Fruit fly (Drosophila melanogaster) whole organism, embryonic: Measurements from ENCODE around the gene Ada1-2.

Source experiments
- Antp ChIP-seq: fragments of 200-800 bp; sonication (Bioruptor generic); optimal IDR thresholded peaks from 3 replicates; lab custom pipeline; 2016; ENCODE audit warnings: missing biosample characterization, missing genetic modification characterization
- CG10209 ChIP-seq: fragments of 200-800 bp; sonication (Bioruptor generic); optimal IDR thresholded peaks from 3 replicates; lab custom pipeline; 2017; ENCODE audit warnings: missing biosample characterization, mild to moderate bottlenecking, missing genetic modification characterization, missing genetic modification reagents
- CG11723 ChIP-seq: fragments of 200-800 bp; sonication (Bioruptor generic); optimal IDR thresholded peaks from 2 replicates; lab custom pipeline; 2017; ENCODE audit warnings: missing biosample characterization, mild to moderate bottlenecking, missing genetic modification characterization
- CG12744 ChIP-seq: fragments of 200-800 bp; sonication (Bioruptor generic); optimal IDR thresholded peaks from 2 replicates; lab custom pipeline; 2016; ENCODE audit warnings: missing biosample characterization, missing genetic modification characterization
- CG14965 ChIP-seq: fragments of 200-800 bp; sonication (Bioruptor generic); optimal IDR thresholded peaks from 2 replicates; lab custom pipeline; 2016; ENCODE audit warnings: missing biosample characterization, missing genetic modification characterization, borderline replicate concordance
- CG17802 ChIP-seq: fragments of 200-800 bp; sonication (Bioruptor generic); optimal IDR thresholded peaks from 2 replicates; lab custom pipeline; 2018; ENCODE audit warnings: missing biosample characterization, mild to moderate bottlenecking, missing genetic modification characterization, moderate library complexity
- CG18011 ChIP-seq: fragments of 200-800 bp; sonication (Bioruptor generic); optimal IDR thresholded peaks from 2 replicates; lab custom pipeline; 2017; ENCODE audit warnings: missing biosample characterization, missing genetic modification characterization, mild to moderate bottlenecking, moderate library complexity, missing genotype
- CG18599 ChIP-seq: fragments of 200-800 bp; sonication (Bioruptor generic); optimal IDR thresholded peaks from 3 replicates; lab custom pipeline; 2017; ENCODE audit warnings: missing biosample characterization, missing genetic modification characterization, mild to moderate bottlenecking, moderate library complexity, missing genetic modification reagents
- CG2199 ChIP-seq: fragments of 200-800 bp; sonication (Bioruptor generic); IDR thresholded peaks from 3 replicates; pipeline ENCODE4 v1.3.6; 2022; ENCODE audit warnings: missing biosample characterization, missing genetic modification characterization
- CG2712 ChIP-seq: fragments of 200-800 bp; optimal IDR thresholded peaks from 3 replicates; lab custom pipeline; 2019; ENCODE audit warnings: missing biosample characterization, mild to moderate bottlenecking, missing genetic modification characterization, moderate library complexity
- CG31365 ChIP-seq: fragments of 200-800 bp; sonication (Bioruptor generic); optimal IDR thresholded peaks from 2 replicates; lab custom pipeline; 2018; ENCODE audit warnings: missing biosample characterization, mild to moderate bottlenecking, missing genetic modification characterization
- CG33213 ChIP-seq: fragments of 200-800 bp; sonication (Bioruptor generic); optimal IDR thresholded peaks from 3 replicates; lab custom pipeline; 2016; ENCODE audit warnings: missing biosample characterization, missing genetic modification characterization
- CG7556 ChIP-seq: fragments of 200-800 bp; sonication (Bioruptor generic); optimal IDR thresholded peaks from 2 replicates; lab custom pipeline; 2017; ENCODE audit warnings: missing biosample characterization, mild to moderate bottlenecking, missing genetic modification characterization
- CG7745 ChIP-seq: fragments of 200-800 bp; sonication (Bioruptor generic); optimal IDR thresholded peaks from 2 replicates; lab custom pipeline; 2018; ENCODE audit warnings: missing biosample characterization, mild to moderate bottlenecking, missing genetic modification characterization, moderate library complexity
- CG7839 ChIP-seq: fragments of 200-800 bp; sonication (Bioruptor generic); optimal IDR thresholded peaks from 3 replicates; lab custom pipeline; 2018; ENCODE audit warnings: missing biosample characterization, mild to moderate bottlenecking, missing genetic modification characterization, moderate library complexity
- CG7928 ChIP-seq: fragments of 200-800 bp; sonication (Bioruptor generic); optimal IDR thresholded peaks from 2 replicates; lab custom pipeline; 2017; ENCODE audit warnings: missing biosample characterization, mild to moderate bottlenecking, missing genetic modification characterization
- CG8281 ChIP-seq: fragments of 200-800 bp; sonication (Bioruptor generic); optimal IDR thresholded peaks from 2 replicates; lab custom pipeline; 2018; ENCODE audit warnings: missing biosample characterization, mild to moderate bottlenecking, missing genetic modification characterization, moderate library complexity
- CG9727 ChIP-seq: fragments of 200-800 bp; sonication (Bioruptor generic); optimal IDR thresholded peaks from 3 replicates; lab custom pipeline; 2017; ENCODE audit warnings: missing biosample characterization, mild to moderate bottlenecking, missing genetic modification characterization
- CHES-1-like ChIP-seq: fragments of 200-800 bp; sonication (Bioruptor generic); optimal IDR thresholded peaks from 2 replicates; lab custom pipeline; 2016; ENCODE audit warnings: missing biosample characterization, missing genetic modification characterization
- Elba2 ChIP-seq: fragments of 200-800 bp; sonication (Bioruptor generic); optimal IDR thresholded peaks from 3 replicates; lab custom pipeline; 2016; ENCODE audit warnings: missing biosample characterization, missing genetic modification characterization
- Fer2 ChIP-seq: fragments of 200-800 bp; sonication (Bioruptor generic); optimal IDR thresholded peaks from 2 replicates; lab custom pipeline; 2018; ENCODE audit warnings: missing biosample characterization, mild to moderate bottlenecking, missing genetic modification characterization, moderate library complexity
- Hey ChIP-seq: fragments of 200-800 bp; sonication (Bioruptor generic); optimal IDR thresholded peaks from 3 replicates; lab custom pipeline; 2018; ENCODE audit warnings: missing biosample characterization, mild to moderate bottlenecking, missing genetic modification characterization
- Kr ChIP-seq: fragments of 200-800 bp; sonication (Bioruptor generic); optimal IDR thresholded peaks from 2 replicates; lab custom pipeline; 2017; ENCODE audit warnings: missing biosample characterization, mild to moderate bottlenecking, missing genetic modification characterization
- Lpt ChIP-seq: fragments of >200 bp; optimal IDR thresholded peaks from 2 replicates; lab custom pipeline; 2018; ENCODE audit warnings: missing biosample characterization, missing genetic modification characterization
- Med ChIP-seq: fragments of 200-800 bp; sonication (Bioruptor generic); peaks from one replicate; lab custom pipeline; 2016; ENCODE audit warnings: missing biosample characterization, missing genetic modification characterization, mild to moderate bottlenecking, inconsistent platforms, moderate library complexity
- Meics ChIP-seq: fragments of 200-800 bp; sonication (Bioruptor generic); optimal IDR thresholded peaks from 2 replicates; lab custom pipeline; 2017; ENCODE audit warnings: missing biosample characterization, mild to moderate bottlenecking, missing genetic modification characterization
- Mes4 ChIP-seq: fragments of 200-800 bp; sonication (Bioruptor generic); optimal IDR thresholded peaks from 2 replicates; lab custom pipeline; 2016; ENCODE audit warnings: missing biosample characterization, missing genetic modification characterization
- Mrtf ChIP-seq: fragments of 200-800 bp; sonication (Bioruptor generic); IDR thresholded peaks from 3 replicates; pipeline ENCODE4 v1.3.6; 2022; ENCODE audit warnings: missing biosample characterization, missing genetic modification characterization
- Trl ChIP-seq, 3 experiments: fragments of >200 bp in 2 of 3; fragments of 200-800 bp in 1 of 3; sonication (Bioruptor generic) in 1 of 3; optimal IDR thresholded peaks; 2 replicates in 1 of 3; 3 replicates in 2 of 3; lab custom pipeline; 2016 to 2017; ENCODE audit warnings: missing biosample characterization in 1 of 3, missing genetic modification characterization in 1 of 3
- bigmax ChIP-seq: fragments of 200-800 bp; sonication (Bioruptor generic); optimal IDR thresholded peaks from 2 replicates; lab custom pipeline; 2018; ENCODE audit warnings: missing biosample characterization, mild to moderate bottlenecking, missing genetic modification characterization
- bsh ChIP-seq, 2 experiments: fragments of 200-800 bp; sonication (Bioruptor generic); optimal IDR thresholded peaks; 2 replicates each; lab custom pipeline; 2017 to 2018; ENCODE audit warnings: mild to moderate bottlenecking in 2 of 2, missing biosample characterization in 2 of 2, missing genetic modification characterization in 2 of 2, moderate library complexity in 1 of 2
- cg ChIP-seq: fragments of 200-800 bp; sonication (Bioruptor generic); optimal IDR thresholded peaks from 3 replicates; lab custom pipeline; 2019; ENCODE audit warnings: missing biosample characterization, mild to moderate bottlenecking, missing genetic modification characterization, moderate library complexity
- dimm ChIP-seq: fragments of 200-800 bp; sonication (Bioruptor generic); IDR thresholded peaks from 2 replicates; pipeline ENCODE4 v1.3.6; 2022; ENCODE audit warnings: missing biosample characterization, missing genetic modification characterization
- disco-r ChIP-seq: fragments of 200-800 bp; sonication (Bioruptor generic); optimal IDR thresholded peaks from 2 replicates; lab custom pipeline; 2016; ENCODE audit warnings: missing biosample characterization, missing genetic modification characterization
- dpn ChIP-seq, 2 experiments: fragments of 200-800 bp; sonication (Bioruptor generic); optimal IDR thresholded peaks; 3 replicates each; lab custom pipeline; 2016; ENCODE audit warnings: missing biosample characterization in 2 of 2, missing genetic modification characterization in 2 of 2
- en ChIP-seq: fragments of 200-800 bp; sonication (Bioruptor generic); optimal IDR thresholded peaks from 2 replicates; lab custom pipeline; 2016; ENCODE audit warnings: missing biosample characterization, missing genetic modification characterization
- grn ChIP-seq: fragments of 200-800 bp; sonication (Bioruptor generic); optimal IDR thresholded peaks from 3 replicates; lab custom pipeline; 2017; ENCODE audit warnings: missing biosample characterization, missing genetic modification characterization
- kni ChIP-seq: fragments of 200-800 bp; sonication (Bioruptor generic); optimal IDR thresholded peaks from 3 replicates; lab custom pipeline; 2017; ENCODE audit warnings: mild to moderate bottlenecking, missing biosample characterization, missing genetic modification reagents, missing genetic modification characterization
- lab ChIP-seq: fragments of 200-800 bp; sonication (Bioruptor generic); optimal IDR thresholded peaks from 3 replicates; lab custom pipeline; 2017; ENCODE audit warnings: missing biosample characterization, missing genetic modification characterization, mild to moderate bottlenecking, moderate library complexity, missing genetic modification reagents
- onecut ChIP-seq: fragments of 200-800 bp; sonication (Bioruptor generic); IDR thresholded peaks from 2 replicates; pipeline ENCODE4 v1.3.6; 2022; ENCODE audit warnings: missing biosample characterization, missing genetic modification characterization
- org-1 ChIP-seq: fragments of 200-800 bp; sonication (Bioruptor generic); optimal IDR thresholded peaks from 2 replicates; lab custom pipeline; 2017; ENCODE audit warnings: missing biosample characterization, missing genetic modification characterization
- otp ChIP-seq: fragments of 200-800 bp; sonication (Bioruptor generic); IDR thresholded peaks from 3 replicates; pipeline ENCODE4, ENCODE4 v1.3.6; 2022; ENCODE audit warnings: missing biosample characterization, missing genetic modification characterization
- pho ChIP-seq: fragments of 200-800 bp; sonication (Bioruptor generic); optimal IDR thresholded peaks from 2 replicates; lab custom pipeline; 2016; ENCODE audit warnings: missing biosample characterization, missing genetic modification characterization
- shn ChIP-seq: fragments of 200-800 bp; sonication (Bioruptor generic); optimal IDR thresholded peaks from 3 replicates; lab custom pipeline; 2016; ENCODE audit warnings: missing biosample characterization, missing genetic modification characterization
- slbo ChIP-seq: fragments of 200-800 bp; sonication (Bioruptor generic); IDR thresholded peaks from 2 replicates; pipeline ENCODE4 v1.3.6; 2022; ENCODE audit warnings: missing biosample characterization, missing genetic modification characterization
- slp2 ChIP-seq: fragments of 200-800 bp; sonication (Bioruptor generic); optimal IDR thresholded peaks from 2 replicates; lab custom pipeline; 2016; ENCODE audit warnings: missing biosample characterization, missing genetic modification characterization
- sqz ChIP-seq: fragments of 200-800 bp; sonication (Bioruptor generic); optimal IDR thresholded peaks from 3 replicates; lab custom pipeline; 2018; ENCODE audit warnings: missing biosample characterization, mild to moderate bottlenecking, missing genetic modification characterization
- yki ChIP-seq: fragments of >200 bp; optimal IDR thresholded peaks from 3 replicates; lab custom pipeline; 2018
- zen ChIP-seq: fragments of 200-800 bp; sonication (Bioruptor generic); optimal IDR thresholded peaks from 3 replicates; lab custom pipeline; 2018; ENCODE audit warnings: missing biosample characterization, mild to moderate bottlenecking, missing genetic modification characterization, moderate library complexity

Ada1-2 gene

dm6 chr2L:12004211-12004979 lies 11.7 kb downstream of the Ada1-2 start (continued):
- TF ChIP-seq sqz (GFP tag; lab: Kevin White, UChicago) (peak; percentile 72), Med (GFP tag; lab: Kevin White, UChicago) (peak; percentile 93), CG2199 (GFP tag; lab: Robert Waterston, UW) (no peak), CHES-1-like (peak; percentile 77), CG8281 (tag; lab: Kevin White, UChicago) (peak; percentile 33), Mrtf (no peak), CG18599 (GFP tag; lab: Kevin White, UChicago) (peak; percentile 82), otp (GFP tag; lab: Robert Waterston, UW) (no peak), CG11723 (peak; percentile 78), disco-r (GFP tag; lab: Kevin White, UChicago) (peak; percentile 2), dpn (GFP tag; optimal IDR thresholded peaks at IDR 0.05; lab: Kevin White, UChicago) (peak; percentile 33 to 50), CG7556 (peak; percentile 73), CG14965 (GFP tag; lab: Kevin White, UChicago) (peak; percentile 9), Antp (peak; percentile 33), bsh (GFP tag; optimal IDR thresholded peaks at IDR 0.05; lab: Kevin White, UChicago) (peak in 1 of 2 experiments; percentile 80), Mes4 (peak; percentile 63), CG33213 (GFP tag; lab: Kevin White, UChicago) (peak; percentile 49), grn (GFP tag; lab: Kevin White, UChicago) (peak; percentile 6), lab (GFP tag; lab: Kevin White, UChicago) (peak; percentile 81), dimm (no peak), Meics (GFP tag; lab: Kevin White, UChicago) (peak; percentile 60), CG10209 (GFP tag; lab: Kevin White, UChicago) (peak; percentile 84), Elba2 (no peak), org-1 (peak; percentile 85), bigmax (peak; percentile 50), CG7839 (peak; percentile 22), Kr (GFP tag; lab: Kevin White, UChicago) (peak; percentile 89), CG7928 (GFP tag; lab: Kevin White, UChicago) (peak; percentile 38), pho (peak; percentile 28), CG18011 (GFP tag; lab: Kevin White, UChicago) (peak; percentile 20), slp2 (GFP tag; lab: Kevin White, UChicago) (peak; percentile 7), Lpt (no peak), yki (no peak), kni (GFP tag; lab: Kevin White, UChicago) (peak; percentile 88), CG7745 (tag; lab: Kevin White, UChicago) (peak; percentile 86), cg (GFP tag; lab: Kevin White, UChicago) (peak; percentile 60), CG2712 (tag; lab: Kevin White, UChicago) (peak; percentile 2), CG17802 (tag; lab: Kevin White, UChicago) (peak; percentile 43), CG12744 (GFP tag; lab: Kevin White, UChicago) (peak; percentile 34), shn (GFP tag; lab: Kevin White, UChicago) (no peak), Fer2 (no peak), slbo (GFP tag; lab: Robert Waterston, UW) (no peak), CG31365 (tag; lab: Kevin White, UChicago) (peak; percentile 77), en (GFP tag; lab: Kevin White, UChicago) (peak; percentile 30), CG9727 (GFP tag; lab: Kevin White, UChicago) (peak; percentile 70), zen (no peak), Trl (optimal IDR thresholded peaks at IDR 0.05; lab: Kevin White, UChicago) (no peak), Trl (GFP tag; optimal IDR thresholded peaks at IDR 0.05; lab: Kevin White, UChicago) (peak; percentile 79), onecut (peak; percentile 44), Hey (peak; percentile 75)
